Worm (Caenorhabditis elegans): Measurements from ENCODE around the gene msp-78.
"Not testable (repeated sequence)": the region's sequence is repeated elsewhere in the genome, so short reads cannot be mapped to it uniquely, and the experiment has no call there.

The msp-78 gene

DNA sequence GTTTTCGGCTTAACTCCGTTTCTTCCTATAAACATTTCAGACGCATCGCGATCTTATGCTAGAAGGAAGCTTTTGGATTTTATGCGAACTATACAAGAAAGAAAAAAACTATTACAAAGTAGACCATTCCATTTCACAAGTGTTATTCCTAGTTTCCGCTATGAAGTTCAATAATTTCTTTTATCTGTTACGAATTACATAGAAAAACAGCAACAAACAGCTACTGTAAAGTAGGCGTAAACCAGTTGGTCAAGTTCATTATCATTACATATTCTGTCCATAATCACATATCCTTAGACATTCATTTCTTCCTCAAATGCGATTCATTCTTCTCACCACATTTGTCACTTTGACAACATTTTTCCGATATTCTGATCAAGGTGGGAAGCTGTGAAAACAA, 31.7 kb upstream of the msp-78 start, which contains the start of gene C28D4.10:
Gene C28D4.10 (plus strand): TSS at position 301 of the 400 bp plus-strand sequence.
- TF ChIP-seq nhr-11 (tag; optimal IDR thresholded peaks at IDR 0.05): no peak
- TF ChIP-seq R02D3.7 (tag; optimal IDR thresholded peaks at IDR 0.05): no peak

DNA sequence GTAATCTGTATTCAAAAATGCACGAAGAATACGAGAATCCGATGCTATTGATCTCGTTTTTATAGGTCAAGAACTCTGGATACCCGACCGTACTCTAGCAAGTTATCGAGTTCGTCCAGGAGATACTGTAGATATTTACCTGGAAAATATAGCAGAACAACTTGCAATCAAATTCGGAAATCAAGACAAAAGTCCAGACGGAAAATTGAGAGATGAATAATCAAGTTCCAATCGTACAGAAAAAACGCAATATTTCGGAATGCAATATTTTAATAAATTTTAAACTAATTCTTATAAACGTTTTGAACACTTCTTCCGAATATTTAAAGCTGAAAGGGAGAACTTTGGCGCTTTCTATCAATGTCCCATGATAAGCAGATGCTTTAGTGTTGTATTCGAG, 30.8 kb upstream of the msp-78 start:
- TF ChIP-seq skn-1 (tag; optimal IDR thresholded peaks at IDR 0.05): no peak
- TF ChIP-seq fos-1 (tag; optimal IDR thresholded peaks at IDR 0.05): no peak
- no peak for TF ChIP-seq ztf-1 (GFP tag; conservative IDR thresholded peaks at IDR 0.05)
- no peak for TF ChIP-seq C34F6.9 (tag; optimal IDR thresholded peaks at IDR 0.05)
- no peak for TF ChIP-seq elt-3 (tag; optimal IDR thresholded peaks at IDR 0.05)
- no peak for TF ChIP-seq zag-1 (tag; optimal IDR thresholded peaks at IDR 0.05)
- TF ChIP-seq F13H6.1 (tag; optimal IDR thresholded peaks at IDR 0.05): no peak
- TF ChIP-seq nhr-129 (tag; optimal IDR thresholded peaks at IDR 0.05): no peak
- TF ChIP-seq Y55F3AM.14 (GFP tag; optimal IDR thresholded peaks at IDR 0.05): no peak
- no peak for TF ChIP-seq R02D3.7 (tag; optimal IDR thresholded peaks at IDR 0.05)
- TF ChIP-seq egl-27 (tag; optimal IDR thresholded peaks at IDR 0.05): no peak
- no peak for TF ChIP-seq nhr-25 (tag; optimal IDR thresholded peaks at IDR 0.05)
- no peak for TF ChIP-seq unc-62 (GFP tag; optimal IDR thresholded peaks at IDR 0.05)
- no peak for TF ChIP-seq nhr-6 (tag; optimal IDR thresholded peaks at IDR 0.05)

DNA sequence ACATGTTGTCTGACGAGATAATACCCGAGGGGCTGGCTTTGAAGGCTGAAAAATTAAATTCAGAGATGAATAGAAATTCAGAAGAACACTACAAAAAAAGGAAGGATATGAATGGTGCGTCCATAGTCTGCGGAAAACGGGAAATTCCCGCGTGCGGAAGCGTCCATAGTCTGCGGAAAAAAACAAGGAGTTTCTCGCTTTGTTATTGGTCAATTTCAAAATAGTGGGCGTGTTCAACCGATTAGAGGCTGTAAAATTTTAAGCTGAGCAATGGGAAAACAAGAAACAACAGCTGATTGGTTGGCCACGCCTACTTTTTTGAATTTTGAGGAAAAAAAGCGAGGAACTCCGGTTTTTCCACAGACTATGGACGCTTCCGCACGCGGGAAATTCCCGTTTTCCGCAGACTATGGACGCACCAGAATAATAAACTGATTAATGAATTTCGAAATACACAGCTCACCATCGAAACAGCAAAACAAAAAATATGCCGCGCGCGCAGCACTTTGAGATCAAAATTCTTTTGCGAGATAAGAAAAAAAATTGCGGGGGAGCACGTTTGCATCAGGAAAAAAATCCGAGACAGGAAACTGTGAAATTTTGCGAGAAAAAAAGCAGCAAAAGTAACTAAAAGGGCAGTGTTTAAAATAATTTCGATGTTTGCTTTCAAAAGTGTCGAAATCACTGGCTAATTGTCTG, 28.8 kb upstream of the msp-78 start, which contains the start of gene gln-6:
Gene gln-6 (minus strand): TSS at position 51 of the 699 bp plus-strand sequence.
- TF ChIP-seq dmd-4, mbf-1, nhr-10 (tag; optimal IDR thresholded peaks at IDR 0.05): not testable (repeated sequence)

DNA sequence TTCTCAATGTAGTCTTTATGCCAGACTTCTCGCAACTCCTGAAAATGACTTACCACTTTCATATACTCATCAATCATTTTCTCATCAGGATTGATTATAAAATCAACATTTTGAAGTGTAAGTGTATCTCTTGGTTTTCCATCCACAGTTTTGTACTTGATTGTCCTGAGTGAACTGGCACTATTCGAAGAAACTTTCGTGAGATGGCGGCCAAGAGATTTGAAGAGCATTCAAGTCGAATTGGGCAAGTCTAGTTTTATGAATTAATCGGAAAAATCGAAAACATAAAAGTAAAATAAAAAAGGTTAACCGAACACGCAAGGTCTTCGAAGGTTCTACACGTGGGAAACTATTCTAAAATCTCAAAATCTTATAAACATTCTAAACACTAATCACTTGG, 27.0 kb upstream of the msp-78 start, which contains the start of gene C28D4.7:
Gene C28D4.7 (minus strand): TSS at position 265 of the 400 bp plus-strand sequence.
- no peak for TF ChIP-seq snpc-4 (tag; optimal IDR thresholded peaks at IDR 0.05)
- TF ChIP-seq Y55F3AM.14 (GFP tag; optimal IDR thresholded peaks at IDR 0.05): no peak
- TF ChIP-seq nhr-77 (tag; optimal IDR thresholded peaks at IDR 0.05): no peak
- TF ChIP-seq fos-1 (tag; optimal IDR thresholded peaks at IDR 0.05): no peak
- TF ChIP-seq R02D3.7 (tag; optimal IDR thresholded peaks at IDR 0.05): no peak
- TF ChIP-seq nhr-129 (tag; optimal IDR thresholded peaks at IDR 0.05): no peak
- TF ChIP-seq nhr-6 (tag; optimal IDR thresholded peaks at IDR 0.05): no peak
- TF ChIP-seq ceh-16 (tag; optimal IDR thresholded peaks at IDR 0.05): no peak
- no peak for TF ChIP-seq lin-11 (tag; optimal IDR thresholded peaks at IDR 0.05)
- TF ChIP-seq nhr-23 (tag; optimal IDR thresholded peaks at IDR 0.05): no peak
- no peak for TF ChIP-seq dmd-4 (tag; optimal IDR thresholded peaks at IDR 0.05)
- no peak for TF ChIP-seq lin-13 (GFP tag; optimal IDR thresholded peaks at IDR 0.05)
- TF ChIP-seq lin-39 (tag; optimal IDR thresholded peaks at IDR 0.05): no peak
- TF ChIP-seq blmp-1 (tag; optimal IDR thresholded peaks at IDR 0.05; ENCODE audit: insufficient read depth): no peak

DNA sequence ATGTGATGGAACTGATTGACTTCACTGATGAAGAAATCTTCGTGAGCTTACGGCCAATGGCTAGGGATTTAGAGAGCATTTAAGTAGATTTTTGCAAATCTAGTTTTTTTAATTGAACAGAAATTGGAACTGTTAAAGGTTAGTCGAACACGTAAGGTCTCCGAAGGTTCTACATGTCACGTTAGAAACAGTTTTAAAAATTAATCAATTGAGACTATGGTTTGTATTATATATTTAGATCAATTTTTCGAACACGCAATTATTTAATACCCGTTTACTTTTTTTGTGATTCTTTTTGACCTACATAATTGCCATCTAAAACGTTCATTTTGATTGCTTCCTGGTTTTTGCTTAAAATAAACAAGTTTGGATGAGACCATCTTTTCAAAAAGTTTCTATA, 24.9 kb upstream of the msp-78 start, which contains the start of gene C28D4.4:
Gene C28D4.4 (minus strand): TSS at position 101 of the 400 bp plus-strand sequence.
- TF ChIP-seq nhr-25 (tag; optimal IDR thresholded peaks at IDR 0.05) (no peak), nhr-237 (tag; optimal IDR thresholded peaks at IDR 0.05) (no peak), sma-3 (GFP tag; optimal IDR thresholded peaks at IDR 0.05) (no peak), unc-55 (GFP tag; optimal IDR thresholded peaks at IDR 0.05) (no peak), gmeb-1 (tag; optimal IDR thresholded peaks at IDR 0.05) (no peak), elt-3 (tag; optimal IDR thresholded peaks at IDR 0.05) (no peak), lsy-2 (tag; optimal IDR thresholded peaks at IDR 0.05) (no peak), egl-27 (tag; optimal IDR thresholded peaks at IDR 0.05) (no peak), blmp-1 (tag; optimal IDR thresholded peaks at IDR 0.05; ENCODE audit: insufficient read depth) (no peak), nhr-77 (tag; optimal IDR thresholded peaks at IDR 0.05) (no peak), ztf-11 (tag; optimal IDR thresholded peaks at IDR 0.05) (no peak)

DNA sequence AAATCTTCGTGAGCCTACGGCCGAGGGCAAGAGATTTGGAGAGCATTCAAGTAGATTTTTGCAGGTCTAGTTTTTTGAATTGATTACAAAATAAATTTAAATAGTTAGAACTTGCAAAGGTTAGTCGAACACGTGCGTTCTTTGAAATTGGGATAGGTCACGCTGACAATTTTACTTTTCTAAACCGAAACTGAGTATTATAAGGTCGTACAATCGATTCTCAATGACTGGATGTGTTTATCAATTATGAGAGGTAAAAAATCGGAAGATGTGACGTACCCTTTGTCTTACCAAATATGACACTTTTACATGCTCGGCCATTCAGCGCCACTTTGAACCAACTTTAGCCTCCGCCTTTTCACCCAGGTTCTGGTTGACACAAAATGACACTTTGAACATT, 23.1 kb upstream of the msp-78 start, which contains the start of gene C28D4.5:
Gene C28D4.5 (minus strand): TSS at position 101 of the 400 bp plus-strand sequence.
- TF ChIP-seq elt-1 (tag; optimal IDR thresholded peaks at IDR 0.05) (no peak), ceh-82 (tag; optimal IDR thresholded peaks at IDR 0.05) (no peak), dmd-4 (tag; optimal IDR thresholded peaks at IDR 0.05) (no peak), crh-2 (tag; optimal IDR thresholded peaks at IDR 0.05) (no peak), lin-13 (GFP tag; optimal IDR thresholded peaks at IDR 0.05) (no peak), nhr-129 (tag; optimal IDR thresholded peaks at IDR 0.05) (no peak), nhr-25 (tag; optimal IDR thresholded peaks at IDR 0.05) (no peak), mab-5 (tag; optimal IDR thresholded peaks at IDR 0.05) (no peak), nhr-77 (tag; optimal IDR thresholded peaks at IDR 0.05) (no peak), nhr-11 (tag; optimal IDR thresholded peaks at IDR 0.05) (no peak), mdl-1 (tag; optimal IDR thresholded peaks at IDR 0.05) (no peak), nhr-21 (tag; optimal IDR thresholded peaks at IDR 0.05) (no peak), skn-1 (tag; optimal IDR thresholded peaks at IDR 0.05) (no peak)
